Fruit fly (Drosophila melanogaster) S2 (cell line): ENCODE measurements around the gene CG13930.

Experiments used
- CG8478 ChIP-seq: fragments of >200 bp; optimal IDR thresholded peaks from 2 replicates; lab custom pipeline; 2018
- CTCF ChIP-seq, 2 experiments: fragments of >200 bp; optimal IDR thresholded peaks; 2 replicates each; lab custom pipeline; 2018

DNA sequence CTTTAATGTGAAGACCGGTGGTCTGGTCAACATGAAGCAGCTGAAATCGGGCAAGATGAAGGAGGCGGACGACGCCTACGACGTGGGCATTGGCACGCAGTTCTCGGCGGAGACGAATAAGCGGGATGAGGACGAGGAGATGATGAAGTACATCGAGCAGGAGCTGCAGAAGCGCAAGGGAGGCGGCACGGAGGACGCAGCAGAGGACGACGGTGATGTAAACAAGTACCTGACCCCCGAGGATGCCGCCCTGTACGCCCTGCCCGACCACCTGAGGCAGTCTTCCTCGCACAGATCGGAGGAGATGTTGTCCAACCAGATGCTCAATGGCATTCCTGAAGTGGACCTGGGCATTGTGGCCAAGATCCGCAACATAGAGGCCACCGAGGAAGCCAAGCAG, 7.0 kb downstream of the CG13930 start:
- TF ChIP-seq CG8478 (lab: Kevin White, UChicago), result no peak
- no peak for TF ChIP-seq CTCF (optimal IDR thresholded peaks at IDR 0.05; lab: Kevin White, UChicago)
